Fruit fly (Drosophila melanogaster) whole organism: ENCODE measurements around the gene FoxP.
"Not testable (repeated sequence)": the region's sequence is repeated elsewhere in the genome, so short reads cannot be mapped to it uniquely, and the experiment has no call there.

ENCODE experiments used
- CG8478 ChIP-seq: fragments of >200 bp; optimal IDR thresholded peaks from 2 replicates; lab custom pipeline; 2018; ENCODE audit warnings: inconsistent platforms
- Dll ChIP-seq: fragments of >200 bp; optimal IDR thresholded peaks from 2 replicates; lab custom pipeline; 2017
- EcR ChIP-seq, 2 experiments: fragments of >200 bp; optimal IDR thresholded peaks; 2 replicates each; lab custom pipeline; 2017; ENCODE audit warnings: missing biosample characterization in 2 of 2, missing genetic modification characterization in 2 of 2, missing genetic modification reagents in 2 of 2
- pan ChIP-seq: fragments of >200 bp; optimal IDR thresholded peaks from 2 replicates; lab custom pipeline; 2017
- psq ChIP-seq: fragments of >200 bp; optimal IDR thresholded peaks from 2 replicates; lab custom pipeline; 2017
- usp ChIP-seq: fragments of >200 bp; optimal IDR thresholded peaks from 2 replicates; lab custom pipeline; 2017; ENCODE audit warnings: missing biosample characterization, missing genetic modification characterization, mixed read lengths

Gene FoxP

DNA sequence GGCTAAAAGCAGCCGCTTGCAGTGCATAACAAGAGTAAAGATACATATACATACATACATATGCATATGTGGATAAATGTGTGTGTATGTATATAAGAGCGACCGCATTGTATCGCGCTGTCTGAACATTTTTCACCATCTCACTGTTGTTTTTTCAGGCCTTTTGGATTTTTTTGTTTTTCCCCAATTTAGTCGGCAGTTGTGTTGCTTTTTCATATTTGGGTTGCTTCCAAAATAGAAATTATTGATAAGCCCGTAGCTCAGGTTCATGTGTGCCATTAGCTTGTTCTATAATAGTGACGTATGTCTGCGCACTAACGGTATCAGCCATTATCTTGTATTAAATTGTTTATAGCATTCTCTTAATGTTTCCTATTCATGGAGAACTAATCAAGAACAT, 30.2 kb downstream of the FoxP start:
- TF ChIP-seq CG8478 (lab: Kevin White, UChicago) (no peak), Dll (lab: Kevin White, UChicago) (no peak), psq (no peak), usp (no peak), EcR (GFP tag; optimal IDR thresholded peaks at IDR 0.05; lab: Kevin White, UChicago) (no peak), pan (lab: Kevin White, UChicago) (no peak)

DNA sequence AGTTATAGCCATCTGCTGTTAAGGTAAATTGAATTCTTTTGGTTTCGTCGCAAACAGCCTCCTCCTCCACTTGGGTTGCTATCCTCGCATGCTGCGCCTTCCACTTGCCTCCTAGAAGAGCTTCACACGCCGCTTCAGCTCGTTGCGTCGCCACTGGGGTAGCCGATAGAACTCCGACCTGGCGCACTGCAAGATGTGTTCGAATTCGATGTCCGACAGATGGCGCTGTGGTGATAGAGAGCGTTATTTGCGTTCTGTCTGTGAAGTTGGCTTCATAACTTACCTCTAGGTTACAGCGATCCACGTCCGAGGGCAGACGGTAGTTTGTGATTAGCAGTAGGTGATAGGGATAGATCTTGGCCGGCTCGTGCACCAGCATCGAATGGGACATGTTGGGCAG, 35.7 kb downstream of the FoxP start:
- TF ChIP-seq psq (no peak), EcR (GFP tag; optimal IDR thresholded peaks at IDR 0.05; lab: Kevin White, UChicago) (no peak), usp (no peak)

DNA sequence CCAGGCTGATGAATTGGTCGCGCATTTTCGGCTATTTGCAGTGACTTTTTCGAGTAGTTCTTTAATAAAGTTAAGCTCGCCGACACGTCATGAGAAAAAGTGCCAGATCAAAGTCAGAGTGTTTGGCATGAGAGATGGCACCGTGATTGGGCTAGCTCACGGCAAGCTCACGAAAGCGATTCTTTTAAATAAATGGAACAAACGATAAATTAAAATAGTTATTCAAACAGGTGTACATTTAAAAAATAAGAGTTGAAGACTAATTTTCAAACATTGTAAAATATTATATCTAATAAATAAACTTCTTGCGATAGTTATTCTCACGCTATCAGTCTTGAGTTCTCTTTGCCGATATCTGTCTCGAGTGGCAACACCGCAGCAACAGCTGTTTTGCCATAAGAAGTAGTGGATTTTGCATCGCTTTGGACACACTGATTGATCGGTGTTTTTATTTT, 38.0 kb downstream of the FoxP start, which contains the start of the genes Unc-115b, p24-2 and CG32939:
Unc-115b (minus strand) TSS at position 101 of the 455 bp plus-strand sequence.
p24-2 (minus strand) TSS at position 120 of the 455 bp plus-strand sequence.
CG32939 (plus strand) TSS at position 405 of the 455 bp plus-strand sequence.
- not testable (repeated sequence) for TF ChIP-seq EcR (GFP tag; optimal IDR thresholded peaks at IDR 0.05; lab: Kevin White, UChicago); usp; CG8478 (lab: Kevin White, UChicago)

dm6 chr3R:9685376-9685775, 45.3 kb downstream of the FoxP start, which contains the start of the genes eca and CG18542:
Gene eca, minus strand, starts transcription at chr3R:9685476.
Gene CG18542, plus strand, starts transcription at chr3R:9685760.
- TF ChIP-seq psq; CG8478 (lab: Kevin White, UChicago); Dll (lab: Kevin White, UChicago): not testable (repeated sequence)

DNA sequence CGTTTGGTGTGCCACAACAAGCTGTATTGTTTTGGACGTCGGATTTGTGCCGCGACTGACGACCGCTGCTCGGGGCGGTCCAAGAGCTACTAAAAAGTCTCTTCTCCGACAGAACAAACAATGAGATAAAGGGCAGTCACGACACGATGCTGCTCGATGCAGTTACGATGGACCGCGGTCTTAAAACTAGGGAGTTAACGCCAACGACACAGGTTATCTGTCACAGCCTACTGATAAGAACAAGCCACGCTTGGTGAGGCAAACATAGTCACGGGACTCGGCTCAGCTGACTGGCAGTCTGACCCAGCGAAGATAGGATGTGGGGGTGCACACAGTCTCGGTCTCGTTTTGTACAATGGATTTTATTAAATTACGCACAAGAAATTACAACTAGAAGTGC, 46.5 kb downstream of the FoxP start, which contains the start of gene CG9444:
CG9444 (minus strand) TSS at position 140 of the 400 bp plus-strand sequence.
- TF ChIP-seq usp (no peak), pan (lab: Kevin White, UChicago) (no peak), Dll (lab: Kevin White, UChicago) (no peak), EcR (GFP tag; optimal IDR thresholded peaks at IDR 0.05; lab: Kevin White, UChicago) (no peak), psq (no peak), CG8478 (lab: Kevin White, UChicago) (no peak)

DNA sequence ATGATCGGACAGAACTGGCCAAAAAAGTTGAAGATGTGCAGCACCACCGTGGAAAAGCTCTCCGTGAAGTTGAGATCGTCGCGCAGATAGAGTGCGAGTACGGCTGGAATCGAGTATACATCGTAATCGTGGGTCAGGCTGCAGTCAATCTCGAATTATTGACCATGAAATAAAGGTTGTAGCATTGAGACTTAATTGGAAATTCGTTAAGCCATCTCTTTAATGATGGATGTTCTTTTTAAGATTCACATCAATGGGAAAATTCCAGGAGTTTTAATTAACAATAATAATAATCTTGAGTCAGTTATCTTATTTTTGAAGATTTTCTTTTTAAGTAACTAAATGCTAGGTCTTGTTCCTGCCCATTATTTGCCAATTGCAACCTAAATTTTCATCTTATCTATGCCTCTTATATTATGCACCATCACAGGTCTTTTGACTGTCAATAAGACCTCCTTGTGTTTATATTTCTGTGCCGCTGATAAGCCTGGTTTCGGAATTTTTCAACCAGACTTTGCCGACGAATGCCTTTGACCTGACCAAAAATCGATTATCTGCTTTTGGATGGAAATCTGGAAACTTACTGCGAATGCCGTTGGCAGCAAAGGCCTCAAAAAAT, 47.5 kb downstream of the FoxP start:
- TF ChIP-seq CG8478 (lab: Kevin White, UChicago) (no peak), pan (lab: Kevin White, UChicago) (no peak), Dll (lab: Kevin White, UChicago) (no peak), usp (no peak), psq (no peak), EcR (GFP tag; optimal IDR thresholded peaks at IDR 0.05; lab: Kevin White, UChicago) (no peak)

- TF ChIP-seq pan (lab: Kevin White, UChicago), result no peak
- no peak for TF ChIP-seq Dll (lab: Kevin White, UChicago)
- TF ChIP-seq CG8478 (lab: Kevin White, UChicago), result no peak
- TF ChIP-seq usp, result no peak
- TF ChIP-seq EcR (GFP tag; optimal IDR thresholded peaks at IDR 0.05; lab: Kevin White, UChicago), result no peak
- no peak for TF ChIP-seq psq
Measured at dm6 chr3R:9679746-9680145, 50.9 kb downstream of the FoxP start, which contains the start of gene nmdyn-D7. Gene nmdyn-D7, plus strand, starts transcription at chr3R:9679939.

dm6 chr3R:9677734-9678341, 52.8 kb downstream of the FoxP start, which contains the start of gene p23:
Gene p23, plus strand, starts transcription at chr3R:9677927.
- TF ChIP-seq usp (no peak), pan (lab: Kevin White, UChicago) (no peak), psq (no peak), Dll (lab: Kevin White, UChicago) (no peak), EcR (GFP tag; optimal IDR thresholded peaks at IDR 0.05; lab: Kevin White, UChicago) (no peak), CG8478 (lab: Kevin White, UChicago) (no peak)
